Worm (Caenorhabditis elegans): ENCODE results near the gene ptp-8.
A peak's percentile ranks its signal among the peaks of the same experiment; 100 is the strongest.
"Not testable (repeated sequence)": the region's sequence is repeated elsewhere in the genome, so short reads cannot be mapped to it uniquely, and the experiment has no call there.

ptp-8 gene

ce11 chrIV:7365011-7365410, 16.8 kb upstream of the ptp-8 start, which contains the start of gene Y40C5A.4:
TSS of gene Y40C5A.4 (minus strand) at chrIV:7365111.
- TF ChIP-seq unc-62 (GFP tag; optimal IDR thresholded peaks at IDR 0.05); nhr-11 (tag; optimal IDR thresholded peaks at IDR 0.05); R02D3.7 (tag; optimal IDR thresholded peaks at IDR 0.05): not testable (repeated sequence)

ce11 chrIV:7374847-7375246, 7.0 kb upstream of the ptp-8 start, which contains the start of gene T12B3.3:
TSS of gene T12B3.3 (plus strand) at chrIV:7375147.
- TF ChIP-seq nhr-237 (tag; optimal IDR thresholded peaks at IDR 0.05); nhr-23 (tag; optimal IDR thresholded peaks at IDR 0.05); lin-13 (GFP tag; optimal IDR thresholded peaks at IDR 0.05): not testable (repeated sequence)

- TF ChIP-seq nhr-25 (tag; optimal IDR thresholded peaks at IDR 0.05) (no peak), lsy-2 (tag; optimal IDR thresholded peaks at IDR 0.05) (no peak), alr-1 (tag; optimal IDR thresholded peaks at IDR 0.05) (no peak), nhr-237 (tag; optimal IDR thresholded peaks at IDR 0.05) (no peak), lin-11 (tag; optimal IDR thresholded peaks at IDR 0.05) (no peak), C34F6.9 (tag; optimal IDR thresholded peaks at IDR 0.05) (no peak), nhr-10 (tag; optimal IDR thresholded peaks at IDR 0.05) (no peak), F13H6.1 (tag; optimal IDR thresholded peaks at IDR 0.05) (no peak), ztf-1 (GFP tag; conservative IDR thresholded peaks at IDR 0.05) (no peak), dmd-4 (tag; optimal IDR thresholded peaks at IDR 0.05) (no peak), blmp-1 (tag; optimal IDR thresholded peaks at IDR 0.05; ENCODE audit: insufficient read depth) (no peak), R02D3.7 (tag; optimal IDR thresholded peaks at IDR 0.05) (no peak), ztf-4 (tag; optimal IDR thresholded peaks at IDR 0.05) (no peak), gmeb-1 (tag; optimal IDR thresholded peaks at IDR 0.05) (no peak), lin-13 (GFP tag; optimal IDR thresholded peaks at IDR 0.05) (no peak), nhr-6 (tag; optimal IDR thresholded peaks at IDR 0.05) (no peak), Y55F3AM.14 (GFP tag; optimal IDR thresholded peaks at IDR 0.05) (no peak)
These were observed 5.3 kb upstream of the ptp-8 start, which contains the start of gene T12B3.2 for ce11 chrIV:7376511-7376910. TSS of gene T12B3.2 (plus strand) at chrIV:7376811.

DNA sequence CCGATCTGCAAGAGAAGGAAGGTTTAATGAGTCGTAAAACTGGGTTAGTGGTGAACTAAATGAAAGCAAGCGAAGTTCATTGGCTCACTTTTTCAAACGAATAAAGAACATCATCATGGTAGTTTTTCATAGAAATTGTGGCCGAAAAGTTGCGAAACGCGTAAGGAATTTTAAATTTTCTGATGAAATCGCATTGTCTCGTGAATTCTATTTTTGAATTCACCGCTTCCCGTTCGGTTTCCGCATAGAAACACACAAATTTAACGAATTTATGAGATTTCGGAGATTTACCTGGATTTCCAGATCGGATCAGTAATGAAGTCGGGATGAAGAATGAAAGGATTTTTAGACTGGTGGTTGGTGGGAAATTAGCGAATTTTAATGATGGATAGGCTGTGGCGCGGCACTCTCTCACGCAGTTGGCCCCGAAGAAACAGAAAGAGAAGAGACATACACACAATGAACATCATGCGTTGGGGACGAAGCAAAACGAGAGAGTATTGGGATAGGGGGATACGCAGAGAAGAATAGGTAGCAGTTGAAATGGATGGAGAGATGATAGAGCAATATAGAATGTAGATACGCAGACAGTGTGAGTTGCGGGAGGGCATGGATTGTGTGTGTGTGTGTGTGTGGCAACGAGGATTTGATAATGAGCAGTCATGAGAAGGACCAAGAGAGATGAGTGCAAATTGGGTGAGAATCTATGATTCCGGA, 5.1 kb downstream of the ptp-8 start:
- TF ChIP-seq snpc-4 (tag; optimal IDR thresholded peaks at IDR 0.05) (peak; percentile 34), lin-39 (tag; optimal IDR thresholded peaks at IDR 0.05) (peak; percentile 77), unc-55 (GFP tag; optimal IDR thresholded peaks at IDR 0.05) (peak; percentile 33), nhr-129 (tag; optimal IDR thresholded peaks at IDR 0.05) (peak; percentile 91), mdl-1 (tag; optimal IDR thresholded peaks at IDR 0.05) (peak in 1 of 2 experiments; percentile 35), mab-5 (tag; optimal IDR thresholded peaks at IDR 0.05) (peak; percentile 57), zag-1 (tag; optimal IDR thresholded peaks at IDR 0.05) (peak; percentile 43), F13H6.1 (tag; optimal IDR thresholded peaks at IDR 0.05) (peak; percentile 82), crh-2 (tag; optimal IDR thresholded peaks at IDR 0.05) (peak; percentile 19), nhr-21 (tag; optimal IDR thresholded peaks at IDR 0.05) (peak; percentile 32), sma-9 (GFP tag; optimal IDR thresholded peaks at IDR 0.05) (peak; percentile 78), sma-9 (tag; optimal IDR thresholded peaks at IDR 0.05) (no peak), aly-2 (tag; optimal IDR thresholded peaks at IDR 0.05) (no peak), egl-27 (tag; optimal IDR thresholded peaks at IDR 0.05) (peak; percentile 53), sem-4 (tag; optimal IDR thresholded peaks at IDR 0.05) (peak; percentile 57), ceh-16 (tag; optimal IDR thresholded peaks at IDR 0.05) (no peak), ztf-11 (tag; optimal IDR thresholded peaks at IDR 0.05) (no peak), nhr-25 (tag; optimal IDR thresholded peaks at IDR 0.05) (peak; percentile 10), lsy-2 (tag; optimal IDR thresholded peaks at IDR 0.05) (peak; percentile 31 to 65), C34F6.9 (tag; optimal IDR thresholded peaks at IDR 0.05) (peak; percentile 77), fos-1 (tag; optimal IDR thresholded peaks at IDR 0.05) (peak; percentile 51), gmeb-1 (tag; optimal IDR thresholded peaks at IDR 0.05) (no peak), ZK546.5 (tag; optimal IDR thresholded peaks at IDR 0.05) (no peak), nhr-6 (tag; optimal IDR thresholded peaks at IDR 0.05) (no peak), ztf-4 (tag; optimal IDR thresholded peaks at IDR 0.05) (peak; percentile 9)

Data from whole organism, L2 larva.